Worm (Caenorhabditis elegans): ENCODE results near the gene C49F5.7.

- TF ChIP-seq him-1 (tag; optimal IDR thresholded peaks at IDR 0.05) (no peak), dao-5 (tag; optimal IDR thresholded peaks at IDR 0.05) (no peak)
Observed at ce11 chrX:11948184-11948894, 46.2 kb upstream of the C49F5.7 start, which contains the start of gene lsd-1.

All from whole organism, L4/young adult.